Fruit fly (Drosophila melanogaster): ENCODE results near the gene Edg84A.

- TF ChIP-seq OdsH (GFP tag; optimal IDR thresholded peaks at IDR 0.05), result no peak
- no peak for TF ChIP-seq CG9705 (GFP tag; optimal IDR thresholded peaks at IDR 0.05)
- no peak for TF ChIP-seq jim (GFP tag; optimal IDR thresholded peaks at IDR 0.05)
- TF ChIP-seq Abd-B (GFP tag; optimal IDR thresholded peaks at IDR 0.05), result no peak
- no peak for TF ChIP-seq Vsx2 (GFP tag; optimal IDR thresholded peaks at IDR 0.05; ENCODE audit: partially characterized antibody)
- no peak for TF ChIP-seq fru (GFP tag; optimal IDR thresholded peaks at IDR 0.05)
- no peak for TF ChIP-seq CG32264 (GFP tag; optimal IDR thresholded peaks at IDR 0.05)
- TF ChIP-seq Sp1 (GFP tag; optimal IDR thresholded peaks at IDR 0.05), result no peak
- TF ChIP-seq h (GFP tag; optimal IDR thresholded peaks at IDR 0.05), result no peak
- TF ChIP-seq brk (GFP tag; optimal IDR thresholded peaks at IDR 0.05), result no peak
- no peak for TF ChIP-seq Hr78 (GFP tag; optimal IDR thresholded peaks at IDR 0.05)
- no peak for TF ChIP-seq dl (GFP tag; optimal IDR thresholded peaks at IDR 0.05; ENCODE audit: insufficient read depth in 1 of 2, partially characterized antibody in 2 of 2)
- TF ChIP-seq br (GFP tag; optimal IDR thresholded peaks at IDR 0.05), result no peak
- no peak for TF ChIP-seq CrebA (GFP tag; optimal IDR thresholded peaks at IDR 0.05; ENCODE audit: borderline replicate concordance)
Observed at dm6 chr3R:6668234-6668633, 16.0 kb upstream of the Edg84A start.

All from whole organism, wandering third instar larva.